Fruit fly (Drosophila melanogaster) whole organism, prepupa: Measurements from ENCODE around the gene Saf6.

ENCODE experiments used
- Blimp-1 ChIP-seq: fragments of 200-800 bp; sonication (Bioruptor generic); optimal IDR thresholded peaks from 3 replicates; lab custom pipeline; 2017; ENCODE audit warnings: missing biosample characterization, missing genetic modification characterization, mild to moderate bottlenecking, moderate library complexity, missing genetic modification reagents
- CG11294 ChIP-seq: fragments of 200-800 bp; sonication (Bioruptor generic); IDR thresholded peaks from 2 replicates; pipeline ENCODE4 v1.3.6; 2022; ENCODE audit warnings: missing biosample characterization, missing genetic modification characterization
- CG15336 ChIP-seq: fragments of 200-800 bp; sonication (Bioruptor generic); IDR thresholded peaks from 2 replicates; pipeline ENCODE4 v1.3.6; 2022; ENCODE audit warnings: missing biosample characterization, missing genetic modification characterization
- CG1621 ChIP-seq: fragments of 200-800 bp; sonication (Bioruptor generic); optimal IDR thresholded peaks from 3 replicates; lab custom pipeline; 2018; ENCODE audit warnings: missing biosample characterization, mild to moderate bottlenecking, missing genetic modification characterization
- CG16779 ChIP-seq: fragments of 200-800 bp; sonication (Bioruptor generic); optimal IDR thresholded peaks from 3 replicates; lab custom pipeline; 2017; ENCODE audit warnings: missing biosample characterization, mild to moderate bottlenecking, missing genetic modification characterization
- CG31627 ChIP-seq: fragments of 200-800 bp; sonication (Bioruptor generic); optimal IDR thresholded peaks from 3 replicates; lab custom pipeline; 2016; ENCODE audit warnings: missing biosample characterization, missing genetic modification characterization
- CG32006 ChIP-seq: fragments of 200-800 bp; sonication (Bioruptor generic); optimal IDR thresholded peaks from 3 replicates; lab custom pipeline; 2017; ENCODE audit warnings: missing biosample characterization, mild to moderate bottlenecking, missing genetic modification characterization
- CG34406 ChIP-seq: fragments of 200-800 bp; sonication (Bioruptor generic); optimal IDR thresholded peaks from 3 replicates; lab custom pipeline; 2016; ENCODE audit warnings: missing biosample characterization, missing genetic modification characterization
- CG3919 ChIP-seq: fragments of 200-800 bp; sonication (Bioruptor generic); optimal IDR thresholded peaks from 3 replicates; lab custom pipeline; 2016; ENCODE audit warnings: missing biosample characterization, missing genetic modification characterization
- CG6163 ChIP-seq: fragments of 200-800 bp; sonication (Bioruptor generic); IDR thresholded peaks from 3 replicates; pipeline ENCODE4 v1.3.6; 2022; ENCODE audit warnings: missing biosample characterization, missing genetic modification characterization
- CG6276 ChIP-seq: fragments of 200-800 bp; sonication (Bioruptor generic); optimal IDR thresholded peaks from 2 replicates; lab custom pipeline; 2017; ENCODE audit warnings: missing biosample characterization, mild to moderate bottlenecking, missing genetic modification characterization
- CG6808 ChIP-seq: fragments of 200-800 bp; sonication (Bioruptor generic); optimal IDR thresholded peaks from 3 replicates; lab custom pipeline; 2017; ENCODE audit warnings: missing biosample characterization, missing genetic modification characterization, mild to moderate bottlenecking, moderate library complexity, missing genetic modification reagents
- CG6854 ChIP-seq: fragments of 200-800 bp; sonication (Bioruptor generic); optimal IDR thresholded peaks from 2 replicates; lab custom pipeline; 2017; ENCODE audit warnings: missing biosample characterization, mild to moderate bottlenecking, missing genetic modification characterization
- CG8119 ChIP-seq: fragments of 200-800 bp; sonication (Bioruptor generic); IDR thresholded peaks from 3 replicates; pipeline ENCODE4 v1.3.6; 2022; ENCODE audit warnings: missing biosample characterization, missing genetic modification characterization
- CG8319 ChIP-seq: fragments of 200-800 bp; sonication (Bioruptor generic); optimal IDR thresholded peaks from 3 replicates; lab custom pipeline; 2016; ENCODE audit warnings: missing biosample characterization, missing genetic modification characterization
- CG8632 ChIP-seq: fragments of 200-800 bp; sonication (Bioruptor generic); optimal IDR thresholded peaks from 3 replicates; lab custom pipeline; 2016; ENCODE audit warnings: missing biosample characterization, missing genetic modification characterization
- Eip75B ChIP-seq: fragments of 200-800 bp; sonication (Bioruptor generic); optimal IDR thresholded peaks from 3 replicates; lab custom pipeline; 2016; ENCODE audit warnings: missing biosample characterization, missing genetic modification characterization
- Eip78C ChIP-seq: fragments of 200-800 bp; sonication (Bioruptor generic); peaks from one replicate; lab custom pipeline; 2016; ENCODE audit warnings: missing biosample characterization, missing genetic modification characterization
- Eip93F ChIP-seq: fragments of 200-800 bp; sonication (Bioruptor generic); optimal IDR thresholded peaks from 2 replicates; lab custom pipeline; 2016; ENCODE audit warnings: missing biosample characterization, mild to moderate bottlenecking, missing genetic modification characterization
- Ets21C ChIP-seq: fragments of 200-800 bp; sonication (Bioruptor generic); optimal IDR thresholded peaks from 3 replicates; lab custom pipeline; 2016; ENCODE audit warnings: missing biosample characterization, missing genetic modification characterization
- Ets96B ChIP-seq: fragments of 200-800 bp; optimal IDR thresholded peaks from 2 replicates; lab custom pipeline; 2019; ENCODE audit warnings: missing biosample characterization, mild to moderate bottlenecking, missing genetic modification characterization, moderate library complexity
- Gug ChIP-seq: fragments of 200-800 bp; sonication (Bioruptor generic); IDR thresholded peaks from 2 replicates; pipeline ENCODE4 v1.3.6; 2022; ENCODE audit warnings: missing biosample characterization, missing genetic modification characterization
- Hr38 ChIP-seq: sonication (Bioruptor generic); optimal IDR thresholded peaks from 2 replicates; lab custom pipeline; 2016; ENCODE audit warnings: missing biosample characterization, missing genetic modification characterization
- Hr39 ChIP-seq: fragments of 200-800 bp; sonication (Bioruptor generic); optimal IDR thresholded peaks from 2 replicates; lab custom pipeline; 2016; ENCODE audit warnings: missing biosample characterization, missing genetic modification characterization
- Hr4 ChIP-seq: fragments of 200-800 bp; sonication (Bioruptor generic); optimal IDR thresholded peaks from 3 replicates; lab custom pipeline; 2016; ENCODE audit warnings: missing biosample characterization, missing genetic modification characterization
- Lpt ChIP-seq: fragments of 200-800 bp; sonication (Bioruptor generic); optimal IDR thresholded peaks from 3 replicates; lab custom pipeline; 2016; ENCODE audit warnings: missing biosample characterization, missing genetic modification characterization
- OdsH ChIP-seq: fragments of 200-800 bp; sonication (Bioruptor generic); optimal IDR thresholded peaks from 3 replicates; lab custom pipeline; 2016; ENCODE audit warnings: missing biosample characterization, missing genetic modification characterization
- Sox102F ChIP-seq: fragments of 200-800 bp; sonication (Bioruptor generic); optimal IDR thresholded peaks from 2 replicates; lab custom pipeline; 2016; ENCODE audit warnings: missing biosample characterization, mild to moderate bottlenecking, missing genetic modification characterization
- Sox14 ChIP-seq: fragments of 200-800 bp; sonication (Bioruptor generic); optimal IDR thresholded peaks from 3 replicates; lab custom pipeline; 2016; ENCODE audit warnings: missing biosample characterization, missing genetic modification characterization
- Sox15 ChIP-seq: fragments of 200-800 bp; sonication (Bioruptor generic); optimal IDR thresholded peaks from 3 replicates; lab custom pipeline; 2016; ENCODE audit warnings: missing biosample characterization, missing genetic modification characterization
- achi ChIP-seq: fragments of 200-800 bp; sonication (Bioruptor generic); optimal IDR thresholded peaks from 3 replicates; lab custom pipeline; 2016; ENCODE audit warnings: missing biosample characterization, missing genetic modification characterization
- acj6 ChIP-seq: fragments of 200-800 bp; sonication (Bioruptor generic); optimal IDR thresholded peaks from 3 replicates; lab custom pipeline; 2016; ENCODE audit warnings: missing biosample characterization, missing genetic modification characterization
- cyc ChIP-seq: fragments of 200-800 bp; sonication (Bioruptor generic); optimal IDR thresholded peaks from 3 replicates; lab custom pipeline; 2016; ENCODE audit warnings: missing biosample characterization, missing genetic modification characterization
- eg ChIP-seq: fragments of 200-800 bp; sonication (Bioruptor generic); IDR thresholded peaks from 3 replicates; pipeline ENCODE4 v1.3.6; 2022; ENCODE audit warnings: missing biosample characterization, missing genetic modification characterization
- fd59A ChIP-seq: fragments of 200-800 bp; sonication (Bioruptor generic); optimal IDR thresholded peaks from 2 replicates; lab custom pipeline; 2017; ENCODE audit warnings: missing biosample characterization, mild to moderate bottlenecking, missing genetic modification characterization, missing genetic modification reagents
- fkh ChIP-seq: fragments of 200-800 bp; sonication (Bioruptor generic); optimal IDR thresholded peaks from 3 replicates; lab custom pipeline; 2017; ENCODE audit warnings: missing biosample characterization, mild to moderate bottlenecking, missing genetic modification characterization, moderate library complexity
- lz ChIP-seq: fragments of 200-800 bp; sonication (Bioruptor generic); optimal IDR thresholded peaks from 3 replicates; lab custom pipeline; 2016; ENCODE audit warnings: missing biosample characterization, missing genetic modification characterization
- net ChIP-seq: fragments of 200-800 bp; sonication (Bioruptor generic); optimal IDR thresholded peaks from 3 replicates; lab custom pipeline; 2016; ENCODE audit warnings: missing biosample characterization, missing genetic modification characterization
- pdm3 ChIP-seq: fragments of 200-800 bp; sonication (Bioruptor generic); optimal IDR thresholded peaks from 3 replicates; lab custom pipeline; 2016; ENCODE audit warnings: missing biosample characterization, missing genetic modification characterization
- salr ChIP-seq, 2 experiments: fragments of 200-800 bp; sonication (Bioruptor generic); optimal IDR thresholded peaks; 3 replicates each; lab custom pipeline; 2016 to 2018; ENCODE audit warnings: missing biosample characterization in 2 of 2, missing genetic modification characterization in 2 of 2, mild to moderate bottlenecking in 1 of 2
- spab ChIP-seq: fragments of 200-800 bp; sonication (Bioruptor generic); optimal IDR thresholded peaks from 2 replicates; lab custom pipeline; 2017; ENCODE audit warnings: missing biosample characterization, mild to moderate bottlenecking, missing genetic modification characterization, missing genetic modification reagents
- ss ChIP-seq, 2 experiments: fragments of 200-800 bp; sonication (Bioruptor generic); optimal IDR thresholded peaks; 2 replicates in 1 of 2; 3 replicates in 1 of 2; lab custom pipeline; 2017 to 2018; ENCODE audit warnings: mild to moderate bottlenecking in 2 of 2, missing biosample characterization in 2 of 2, missing genetic modification characterization in 2 of 2, moderate library complexity in 1 of 2
- svp ChIP-seq: fragments of 200-800 bp; sonication (Bioruptor generic); peaks from one replicate; lab custom pipeline; 2016; ENCODE audit warnings: missing biosample characterization, missing genetic modification characterization
- topi ChIP-seq: fragments of 200-800 bp; sonication (Bioruptor generic); optimal IDR thresholded peaks from 3 replicates; lab custom pipeline; 2016; ENCODE audit warnings: missing biosample characterization, missing genetic modification characterization
- vri ChIP-seq: fragments of 200-800 bp; sonication (Bioruptor generic); optimal IDR thresholded peaks from 3 replicates; lab custom pipeline; 2016; ENCODE audit warnings: missing biosample characterization, mild to moderate bottlenecking, missing genetic modification characterization

Gene Saf6

DNA sequence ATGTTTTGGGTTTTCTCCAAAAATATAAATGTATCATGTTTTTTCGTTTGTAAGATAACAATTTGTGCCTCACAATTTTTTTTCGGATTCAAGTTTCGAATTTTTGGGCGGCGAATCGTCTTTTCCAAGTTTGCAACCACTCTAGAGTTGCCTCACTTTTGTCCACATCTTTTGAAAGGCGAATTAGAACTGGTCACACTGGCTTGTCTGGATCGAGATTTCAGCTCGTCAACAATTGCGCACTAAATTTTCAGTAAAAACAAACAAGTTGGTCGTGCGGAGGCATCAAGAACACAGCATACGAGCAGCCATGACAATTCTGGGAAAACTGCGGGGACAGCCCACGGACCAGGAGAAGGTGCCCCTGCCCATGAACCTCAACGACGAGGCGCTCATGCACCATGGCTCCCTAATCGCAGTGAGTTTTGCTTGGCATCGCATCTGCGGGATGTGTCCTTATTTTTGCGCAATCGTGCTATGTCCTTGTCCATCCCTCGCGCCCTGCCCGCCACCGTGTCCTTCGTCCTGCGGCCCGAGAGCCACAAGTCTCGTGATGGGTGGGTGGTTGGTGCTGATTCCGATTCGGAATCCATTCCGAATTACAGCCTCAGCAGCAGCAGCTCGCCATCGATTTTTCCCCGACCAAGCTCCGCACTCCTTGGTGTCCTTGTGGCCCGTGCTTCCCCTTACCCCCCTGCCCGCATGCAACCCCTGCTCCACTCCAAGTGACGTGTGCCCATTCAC, 5.7 kb upstream of the Saf6 start, which contains the start of gene CG3662:
Gene CG3662 (plus strand): TSS at position 48 of the 744 bp plus-strand sequence.
- TF ChIP-seq CG8632 (GFP tag; lab: Kevin White, UChicago) (no peak), fkh (GFP tag; lab: Kevin White, UChicago) (peak; percentile 47), CG8119 (GFP tag; lab: Robert Waterston, UW) (0 out of 3 replicates have a peak, but pooled peaks have one; percentile 22), CG3919 (GFP tag; lab: Kevin White, UChicago) (no peak), eg (no peak), ss (GFP tag; optimal IDR thresholded peaks at IDR 0.05; lab: Kevin White, UChicago) (no peak), Eip78C (GFP tag; lab: Kevin White, UChicago) (peak; percentile 49), fd59A (GFP tag; lab: Kevin White, UChicago) (no peak), CG6163 (GFP tag; lab: Robert Waterston, UW) (no peak), OdsH (GFP tag; lab: Kevin White, UChicago) (no peak), CG6276 (no peak), Ets96B (tag; lab: Kevin White, UChicago) (no peak), Hr39 (no peak), achi (GFP tag; lab: Kevin White, UChicago) (no peak), pdm3 (GFP tag; lab: Kevin White, UChicago) (no peak), Hr4 (no peak), Ets21C (GFP tag; lab: Kevin White, UChicago) (no peak), acj6 (no peak), salr (GFP tag; optimal IDR thresholded peaks at IDR 0.05; lab: Kevin White, UChicago) (no peak), CG16779 (tag; lab: Kevin White, UChicago) (no peak), cyc (no peak), CG34406 (no peak), spab (GFP tag; lab: Kevin White, UChicago) (no peak), Eip93F (GFP tag; lab: Kevin White, UChicago) (no peak), CG11294 (GFP tag; lab: Robert Waterston, UW) (no peak), Eip75B (GFP tag; lab: Kevin White, UChicago) (no peak), CG15336 (GFP tag; lab: Robert Waterston, UW) (no peak; the same call in 1 of the 2 replicates), lz (GFP tag; lab: Kevin White, UChicago) (no peak), Lpt (GFP tag; lab: Kevin White, UChicago) (no peak), svp (GFP tag; lab: Kevin White, UChicago) (peak; percentile 67), Hr38 (GFP tag; lab: Kevin White, UChicago) (no peak), CG1621 (tag; lab: Kevin White, UChicago) (no peak), Blimp-1 (GFP tag; lab: Kevin White, UChicago) (no peak), Sox14 (GFP tag; lab: Kevin White, UChicago) (peak; percentile 1), CG6808 (GFP tag; lab: Kevin White, UChicago) (no peak), vri (no peak), CG8319 (GFP tag; lab: Kevin White, UChicago) (no peak)

DNA sequence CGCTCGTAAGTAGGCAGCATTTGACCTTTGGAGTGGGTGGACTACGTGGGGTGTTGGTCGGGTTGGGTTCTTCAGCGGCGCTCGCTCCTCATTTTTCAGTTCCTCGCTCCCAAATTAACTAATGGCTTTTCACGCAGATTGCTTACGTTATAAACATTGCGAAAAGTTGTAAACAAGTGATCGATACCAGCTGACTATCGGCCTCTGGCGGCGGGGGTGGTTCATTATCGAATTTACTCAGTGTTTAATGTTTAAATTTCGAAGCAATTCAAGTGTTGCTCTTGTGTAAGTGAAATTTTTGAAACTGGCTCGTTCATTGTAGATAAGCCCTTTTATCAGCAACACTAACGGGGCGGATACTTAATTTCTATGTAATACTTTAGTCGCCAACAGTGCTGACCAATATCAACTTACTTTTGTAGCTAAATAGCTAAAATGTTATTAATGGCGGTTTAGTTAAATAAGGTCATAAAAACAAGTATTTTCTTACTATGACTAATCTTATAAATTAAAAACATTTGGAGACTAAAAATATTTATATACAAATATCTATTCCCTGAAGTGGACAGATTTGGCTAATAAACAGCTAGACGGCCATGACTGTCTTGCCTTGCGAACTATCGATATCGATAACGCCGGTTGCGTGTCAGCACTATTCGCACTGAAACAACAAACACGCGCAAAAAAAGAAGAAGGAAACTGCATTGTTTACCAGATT, 3.7 kb upstream of the Saf6 start, which contains the start of the genes PGAP2 and Clp:
Gene PGAP2 (minus strand): TSS at position 194 of the 718 bp plus-strand sequence.
Gene Clp (plus strand): TSS at position 650 of the 718 bp plus-strand sequence.
- TF ChIP-seq fkh (GFP tag; lab: Kevin White, UChicago) (peak; percentile 84), CG6276 (no peak), svp (GFP tag; lab: Kevin White, UChicago) (peak; percentile 86), CG6163 (GFP tag; lab: Robert Waterston, UW) (peak; percentile 69), CG1621 (tag; lab: Kevin White, UChicago) (no peak), CG6854 (GFP tag; lab: Kevin White, UChicago) (peak; percentile 1), CG8119 (GFP tag; lab: Robert Waterston, UW) (peak; percentile 46; the same call in 2 of the 3 replicates), ss (GFP tag; optimal IDR thresholded peaks at IDR 0.05; lab: Kevin White, UChicago) (peak in 1 of 2 experiments; percentile 48), CG32006 (GFP tag; lab: Kevin White, UChicago) (no peak), Blimp-1 (GFP tag; lab: Kevin White, UChicago) (peak; percentile 3), CG8319 (GFP tag; lab: Kevin White, UChicago) (no peak), achi (GFP tag; lab: Kevin White, UChicago) (no peak), Sox14 (GFP tag; lab: Kevin White, UChicago) (peak; percentile 64), Hr4 (no peak), Eip75B (GFP tag; lab: Kevin White, UChicago) (no peak), Gug (GFP tag; lab: Robert Waterston, UW) (peak; percentile 50), CG31627 (GFP tag; lab: Kevin White, UChicago) (peak; percentile 71), vri (no peak), Lpt (GFP tag; lab: Kevin White, UChicago) (peak; percentile 13), Sox102F (GFP tag; lab: Kevin White, UChicago) (no peak), Ets96B (tag; lab: Kevin White, UChicago) (peak; percentile 69), pdm3 (GFP tag; lab: Kevin White, UChicago) (no peak), topi (GFP tag; lab: Kevin White, UChicago) (no peak), lz (GFP tag; lab: Kevin White, UChicago) (peak; percentile 76), Sox15 (GFP tag; lab: Kevin White, UChicago) (peak; percentile 57), net (GFP tag; lab: Kevin White, UChicago) (no peak), Hr38 (GFP tag; lab: Kevin White, UChicago) (no peak)
